Worm (Caenorhabditis elegans) whole organism, L1 larva: Measurements from ENCODE around the gene lin-3.
A peak's percentile ranks its signal among the peaks of the same experiment; 100 is the strongest.

Source experiments
- C04F5.9 ChIP-seq: sonication (generic microtip); optimal IDR thresholded peaks from 2 replicates; lab custom pipeline; 2016; ENCODE audit warnings: missing genetic modification characterization, missing compliant biosample characterization
- F16B12.6 ChIP-seq: fragments of 150-350 bp; optimal IDR thresholded peaks from 2 replicates; lab custom pipeline; 2014; ENCODE audit warnings: missing biosample characterization, missing genetic modification characterization
- aha-1 ChIP-seq: fragments of 150-350 bp; optimal IDR thresholded peaks from 2 replicates; lab custom pipeline; 2014; ENCODE audit warnings: missing biosample characterization, missing genetic modification characterization
- ama-1 ChIP-seq: fragments of 150-350 bp; optimal IDR thresholded peaks from 2 replicates; lab custom pipeline; 2014
- blmp-1 ChIP-seq: fragments of 150-350 bp; optimal IDR thresholded peaks from 2 replicates; lab custom pipeline; 2014; ENCODE audit warnings: missing biosample characterization, missing genetic modification characterization
- ceh-63 ChIP-seq: fragments of 200-800 bp; sonication (Bioruptor generic); optimal IDR thresholded peaks from 2 replicates; lab custom pipeline; 2018; ENCODE audit warnings: mild to moderate bottlenecking, missing genetic modification characterization, missing compliant biosample characterization
- ceh-8 ChIP-seq: fragments of 200-800 bp; sonication (Bioruptor generic); optimal IDR thresholded peaks from 2 replicates; lab custom pipeline; 2018; ENCODE audit warnings: mild to moderate bottlenecking, missing genetic modification characterization, moderate library complexity, missing compliant biosample characterization
- ceh-82 ChIP-seq, 3 experiments: fragments of 150-350 bp in 1 of 3; sonication (generic microtip) in 2 of 3; optimal IDR thresholded peaks; 2 replicates each; lab custom pipeline; 2014 to 2017; ENCODE audit warnings: missing biosample characterization in 3 of 3, missing genetic modification characterization in 3 of 3
- ceh-88 ChIP-seq: fragments of 200-800 bp; sonication (Bioruptor generic); IDR thresholded peaks from 2 replicates; pipeline ENCODE4 v1.3.6; 2022; ENCODE audit warnings: missing genetic modification characterization, missing compliant biosample characterization
- ceh-90 ChIP-seq: sonication (generic microtip); optimal IDR thresholded peaks from 2 replicates; lab custom pipeline; 2016; ENCODE audit warnings: missing genetic modification characterization, missing compliant biosample characterization
- ces-1 ChIP-seq: fragments of 150-350 bp; optimal IDR thresholded peaks from 2 replicates; lab custom pipeline; 2014; ENCODE audit warnings: missing biosample characterization, missing genetic modification reagents, missing genetic modification characterization
- dpl-1 ChIP-seq, 3 experiments: fragments of 150-350 bp in 2 of 3; sonication (generic microtip) in 1 of 3; optimal IDR thresholded peaks; 2 replicates each; lab custom pipeline; 2014 to 2017; ENCODE audit warnings: missing biosample characterization in 3 of 3, missing genetic modification characterization in 3 of 3, missing genetic modification reagents in 3 of 3
- efl-1 ChIP-seq, 4 experiments: fragments of 150-350 bp; optimal IDR thresholded peaks in 3 of 4; peaks in 1 of 4; 1 replicate in 1 of 4; 2 replicates in 3 of 4; lab custom pipeline; 2014; ENCODE audit warnings: missing biosample characterization in 2 of 4, missing genetic modification characterization in 2 of 4, missing genetic modification reagents in 2 of 4
- elt-2 ChIP-seq: sonication (generic microtip); optimal IDR thresholded peaks from 2 replicates; lab custom pipeline; 2016; ENCODE audit warnings: missing genetic modification characterization, mild to moderate bottlenecking, inconsistent platforms, missing compliant biosample characterization, missing genetic modification reagents
- elt-3 ChIP-seq, 6 experiments: fragments of 150-350 bp in 1 of 6; sonication (generic microtip); optimal IDR thresholded peaks; 2 replicates each; lab custom pipeline; 2017 to 2018; ENCODE audit warnings: missing biosample characterization in 6 of 6, missing genetic modification characterization in 6 of 6, inconsistent platforms in 1 of 6
- ets-5 ChIP-seq: fragments of 200-800 bp; sonication (Bioruptor generic); IDR thresholded peaks from 2 replicates; pipeline ENCODE4 v1.3.6; 2022; ENCODE audit warnings: missing genetic modification characterization, missing compliant biosample characterization
- fkh-4 ChIP-seq: sonication (generic microtip); optimal IDR thresholded peaks from 2 replicates; lab custom pipeline; 2016; ENCODE audit warnings: missing compliant biosample characterization, missing genetic modification characterization, borderline replicate concordance
- fkh-8 ChIP-seq: sonication (generic microtip); optimal IDR thresholded peaks from 2 replicates; lab custom pipeline; 2016; ENCODE audit warnings: mild to moderate bottlenecking, missing genetic modification characterization, missing compliant biosample characterization
- fos-1 ChIP-seq: fragments of 150-350 bp; optimal IDR thresholded peaks from 2 replicates; lab custom pipeline; 2014; ENCODE audit warnings: missing biosample characterization, missing genetic modification characterization
- hlh-17 ChIP-seq: fragments of 200-800 bp; sonication (Bioruptor generic); optimal IDR thresholded peaks from 2 replicates; lab custom pipeline; 2018; ENCODE audit warnings: missing genetic modification characterization, mild to moderate bottlenecking, missing compliant biosample characterization, moderate library complexity, borderline replicate concordance
- isw-1 ChIP-seq: fragments of 200-800 bp; sonication (Bioruptor generic); IDR thresholded peaks from 2 replicates; pipeline ENCODE4 v1.3.6; 2022; ENCODE audit warnings: missing genetic modification characterization, missing compliant biosample characterization
- lin-13 ChIP-seq: fragments of 150-350 bp; optimal IDR thresholded peaks from 2 replicates; lab custom pipeline; 2014; ENCODE audit warnings: missing biosample characterization, missing genetic modification reagents, missing genetic modification characterization
- lin-39 ChIP-seq: fragments of 150-350 bp; optimal IDR thresholded peaks from 2 replicates; lab custom pipeline; 2014; ENCODE audit warnings: missing biosample characterization, missing genetic modification reagents, missing genetic modification characterization
- lir-3 ChIP-seq: sonication (generic microtip); optimal IDR thresholded peaks from 2 replicates; lab custom pipeline; 2016; ENCODE audit warnings: mild to moderate bottlenecking, missing genetic modification characterization, moderate library complexity, missing compliant biosample characterization; ENCODE audit not compliant: poor library complexity
- mep-1 ChIP-seq: fragments of 150-350 bp; optimal IDR thresholded peaks from 2 replicates; lab custom pipeline; 2014; ENCODE audit warnings: missing biosample characterization, missing genetic modification characterization
- nhr-11 ChIP-seq: fragments of 150-350 bp; optimal IDR thresholded peaks from 2 replicates; lab custom pipeline; 2014; ENCODE audit warnings: missing biosample characterization, missing genetic modification characterization
- nhr-19 ChIP-seq: fragments of 200-800 bp; sonication (Bioruptor generic); conservative IDR thresholded peaks from 2 replicates; pipeline ENCODE4 v1.3.6; 2022; ENCODE audit warnings: missing genetic modification characterization, missing compliant biosample characterization
- nhr-20 ChIP-seq: sonication (generic microtip); optimal IDR thresholded peaks from 2 replicates; lab custom pipeline; 2016; ENCODE audit warnings: mild to moderate bottlenecking, missing genetic modification characterization, missing compliant biosample characterization
- nhr-237 ChIP-seq: fragments of 150-350 bp; optimal IDR thresholded peaks from 2 replicates; lab custom pipeline; 2014; ENCODE audit warnings: missing biosample characterization, missing genetic modification characterization
- nhr-28 ChIP-seq: fragments of 150-350 bp; optimal IDR thresholded peaks from 2 replicates; lab custom pipeline; 2014; ENCODE audit warnings: missing biosample characterization, missing genetic modification characterization
- nhr-47 ChIP-seq: sonication (generic microtip); optimal IDR thresholded peaks from 2 replicates; lab custom pipeline; 2016; ENCODE audit warnings: mild to moderate bottlenecking, missing genetic modification characterization, moderate library complexity, missing compliant biosample characterization
- nhr-76 ChIP-seq: sonication (generic microtip); optimal IDR thresholded peaks from 2 replicates; lab custom pipeline; 2017; ENCODE audit warnings: missing biosample characterization, missing genetic modification characterization
- nhr-85 ChIP-seq: sonication (generic microtip); peaks from one replicate; lab custom pipeline; 2016; ENCODE audit warnings: missing genetic modification characterization, inconsistent platforms, missing compliant biosample characterization
- nhr-90 ChIP-seq: sonication (generic microtip); optimal IDR thresholded peaks from 2 replicates; lab custom pipeline; 2016; ENCODE audit warnings: mild to moderate bottlenecking, missing genetic modification characterization, missing compliant biosample characterization; ENCODE audit not compliant: poor library complexity
- pag-3 ChIP-seq: sonication (generic microtip); optimal IDR thresholded peaks from 2 replicates; lab custom pipeline; 2017; ENCODE audit warnings: missing genetic modification characterization, mild to moderate bottlenecking, missing compliant biosample characterization, antibody characterized with exemption, borderline replicate concordance; ENCODE audit not compliant: insufficient read depth
- pax-3 ChIP-seq: fragments of 200-800 bp; sonication (Bioruptor generic); optimal IDR thresholded peaks from 2 replicates; lab custom pipeline; 2018; ENCODE audit warnings: mild to moderate bottlenecking, missing genetic modification characterization, moderate library complexity, missing compliant biosample characterization
- pqm-1 ChIP-seq: sonication (generic microtip); optimal IDR thresholded peaks from 3 replicates; lab custom pipeline; 2017; ENCODE audit warnings: missing biosample characterization, missing genetic modification characterization
- rnt-1 ChIP-seq: sonication (generic microtip); optimal IDR thresholded peaks from 2 replicates; lab custom pipeline; 2016; ENCODE audit warnings: mild to moderate bottlenecking, missing genetic modification characterization, moderate library complexity, missing compliant biosample characterization
- sox-4 ChIP-seq: sonication (generic microtip); optimal IDR thresholded peaks from 2 replicates; lab custom pipeline; 2016; ENCODE audit warnings: missing genetic modification characterization, missing compliant biosample characterization
- swsn-7 ChIP-seq: sonication (generic microtip); optimal IDR thresholded peaks from 2 replicates; lab custom pipeline; 2016; ENCODE audit warnings: missing genetic modification characterization, missing compliant biosample characterization
- tbx-2 ChIP-seq: sonication (generic microtip); optimal IDR thresholded peaks from 2 replicates; lab custom pipeline; 2016; ENCODE audit warnings: missing genetic modification characterization, missing compliant biosample characterization
- tlp-1 ChIP-seq: fragments of 150-350 bp; optimal IDR thresholded peaks from 2 replicates; lab custom pipeline; 2014; ENCODE audit warnings: missing biosample characterization, missing genetic modification characterization
- unc-130 ChIP-seq: fragments of 150-350 bp; optimal IDR thresholded peaks from 2 replicates; lab custom pipeline; 2017; ENCODE audit warnings: missing biosample characterization, missing genetic modification characterization, inconsistent platforms
- unc-30 ChIP-seq: sonication (generic microtip); optimal IDR thresholded peaks from 2 replicates; lab custom pipeline; 2017; ENCODE audit warnings: missing biosample characterization, missing genetic modification characterization
- unc-62 ChIP-seq: fragments of 150-350 bp; optimal IDR thresholded peaks from 2 replicates; lab custom pipeline; 2014; ENCODE audit warnings: missing biosample characterization, missing genetic modification reagents, missing genetic modification characterization
- unc-98 ChIP-seq: fragments of 200-800 bp; sonication (Bioruptor generic); IDR thresholded peaks from 2 replicates; pipeline ENCODE4 v1.3.6; 2022; ENCODE audit warnings: missing genetic modification characterization, missing compliant biosample characterization
- vab-15 ChIP-seq: sonication (generic microtip); optimal IDR thresholded peaks from 2 replicates; lab custom pipeline; 2017; ENCODE audit warnings: missing genotype, mild to moderate bottlenecking, missing genetic modification characterization, missing compliant biosample characterization
- zag-1 ChIP-seq: fragments of 150-350 bp; optimal IDR thresholded peaks from 2 replicates; lab custom pipeline; 2014; ENCODE audit warnings: missing biosample characterization, missing genetic modification characterization
- ztf-11 ChIP-seq, 2 experiments: sonication (generic microtip); optimal IDR thresholded peaks; 2 replicates each; lab custom pipeline; 2016 to 2017; ENCODE audit warnings: missing genetic modification characterization in 2 of 2, missing biosample characterization in 1 of 2, missing compliant biosample characterization in 1 of 2
- ztf-4 ChIP-seq: fragments of 150-350 bp; optimal IDR thresholded peaks from 2 replicates; lab custom pipeline; 2014; ENCODE audit warnings: missing biosample characterization, missing genetic modification characterization

Gene lin-3

ce11 chrIV:11032288-11032687, 21.8 kb upstream of the lin-3 start, which contains the start of gene hrg-6:
Gene hrg-6 (plus strand): TSS chrIV:11032588.
- TF ChIP-seq efl-1 (optimal IDR thresholded peaks at IDR 0.05; lab: Kevin White, UChicago): no peak
- peak in 1 of 2 experiments; percentile 78 for TF ChIP-seq efl-1 (GFP tag; optimal IDR thresholded peaks at IDR 0.05 in 1 of 2; lab: Kevin White, UChicago)
- no peak for TF ChIP-seq sox-4 (tag; lab: Kevin White, UChicago)

ce11 chrIV:11036222-11036621, 17.9 kb upstream of the lin-3 start, which contains the start of gene fkb-1:
Gene fkb-1 (plus strand): TSS chrIV:11036582.
- no peak for TF ChIP-seq ceh-63 (GFP tag; lab: Kevin White, UChicago)
- TF ChIP-seq ztf-11 (tag; optimal IDR thresholded peaks at IDR 0.05; lab: Kevin White, UChicago): no peak
- peak; percentile 83 for TF ChIP-seq mep-1 (tag; lab: Kevin White, UChicago)
- TF ChIP-seq nhr-76 (tag; lab: Kevin White, UChicago): no peak
- TF ChIP-seq ama-1 (lab: Kevin White, UChicago): no peak
- TF ChIP-seq unc-98: no peak
- TF ChIP-seq elt-3 (tag; optimal IDR thresholded peaks at IDR 0.05; lab: Kevin White, UChicago): peak in 1 of 6 experiments; percentile 45
- TF ChIP-seq pag-3 (tag; lab: Kevin White, UChicago): no peak
- peak; percentile 39 to 67 (median 60) for TF ChIP-seq ceh-82 (tag; optimal IDR thresholded peaks at IDR 0.05; lab: Kevin White, UChicago)
- TF ChIP-seq nhr-47 (tag; lab: Kevin White, UChicago): peak; percentile 80
- peak; percentile 54 for TF ChIP-seq lin-39
- peak; percentile 29 for TF ChIP-seq blmp-1 (tag; lab: Kevin White, UChicago)
- peak; percentile 79 for TF ChIP-seq nhr-20 (tag; lab: Kevin White, UChicago)
- peak; percentile 59 to 75 (median 74) for TF ChIP-seq dpl-1 (GFP tag; optimal IDR thresholded peaks at IDR 0.05; lab: Kevin White, UChicago)
- TF ChIP-seq isw-1 (GFP tag; lab: Robert Waterston, UW): peak; percentile 43
- TF ChIP-seq vab-15 (tag; lab: Kevin White, UChicago): no peak
- peak; percentile 76 for TF ChIP-seq tbx-2
- no peak for TF ChIP-seq hlh-17 (GFP tag; lab: Kevin White, UChicago)
- no peak for TF ChIP-seq unc-30
- TF ChIP-seq F16B12.6: peak; percentile 47
- no peak for TF ChIP-seq fkh-4 (tag; lab: Kevin White, UChicago)
- peak; percentile 84 for TF ChIP-seq nhr-85 (tag; lab: Kevin White, UChicago)
- TF ChIP-seq tlp-1 (tag; lab: Kevin White, UChicago): no peak
- no peak for TF ChIP-seq zag-1 (tag; lab: Kevin White, UChicago)
- TF ChIP-seq nhr-237 (tag; lab: Kevin White, UChicago): no peak
- peak; percentile 66 to 78 for TF ChIP-seq efl-1 (optimal IDR thresholded peaks at IDR 0.05; lab: Kevin White, UChicago)
- TF ChIP-seq efl-1 (GFP tag; optimal IDR thresholded peaks at IDR 0.05 in 1 of 2; lab: Kevin White, UChicago): peak; percentile 68 to 96
- TF ChIP-seq unc-130: peak; percentile 42
- TF ChIP-seq nhr-90 (tag; lab: Kevin White, UChicago): peak; percentile 55
- TF ChIP-seq ceh-8 (GFP tag; lab: Kevin White, UChicago): peak; percentile 6
- TF ChIP-seq C04F5.9 (tag; lab: Kevin White, UChicago): no peak
- no peak for TF ChIP-seq nhr-28 (tag; lab: Kevin White, UChicago)
- TF ChIP-seq ces-1 (GFP tag; lab: Kevin White, UChicago): no peak
- TF ChIP-seq ztf-4 (tag; lab: Kevin White, UChicago): no peak
- peak; percentile 13 for TF ChIP-seq lir-3 (tag; lab: Kevin White, UChicago)
- TF ChIP-seq lin-13: peak; percentile 47
- no peak for TF ChIP-seq unc-62 (GFP tag; lab: Kevin White, UChicago)
- TF ChIP-seq fkh-8 (tag; lab: Kevin White, UChicago): peak; percentile 58
- no peak for TF ChIP-seq ets-5 (GFP tag; lab: Robert Waterston, UW)
- no peak for TF ChIP-seq pax-3 (tag; lab: Kevin White, UChicago)
- TF ChIP-seq nhr-19: peak; percentile 71
- peak; percentile 27 for TF ChIP-seq fos-1 (tag; lab: Kevin White, UChicago)
- TF ChIP-seq rnt-1 (tag; lab: Kevin White, UChicago): peak; percentile 74
- TF ChIP-seq pqm-1: no peak
- no peak for TF ChIP-seq ceh-90 (tag; lab: Kevin White, UChicago)
- peak; percentile 45 for TF ChIP-seq nhr-11 (tag; lab: Kevin White, UChicago)
- TF ChIP-seq ceh-88 (GFP tag; lab: Robert Waterston, UW): peak; percentile 25; the same call in 1 of the 2 replicates
- peak; percentile 3 for TF ChIP-seq elt-2 (tag; lab: Kevin White, UChicago)
- TF ChIP-seq aha-1: no peak
- peak; percentile 79 for TF ChIP-seq swsn-7 (tag; lab: Kevin White, UChicago)
